Worm (Caenorhabditis elegans) whole organism, L3 larva: ENCODE measurements around the gene clik-1.

ENCODE experiments used
- hmg-11 ChIP-seq: sonication (generic microtip); optimal IDR thresholded peaks from 2 replicates; lab custom pipeline; 2016; ENCODE audit warnings: missing genetic modification characterization, missing compliant biosample characterization
- nhr-77 ChIP-seq: fragments of 150-350 bp; optimal IDR thresholded peaks from 2 replicates; lab custom pipeline; 2014; ENCODE audit warnings: missing biosample characterization, missing genetic modification characterization

DNA sequence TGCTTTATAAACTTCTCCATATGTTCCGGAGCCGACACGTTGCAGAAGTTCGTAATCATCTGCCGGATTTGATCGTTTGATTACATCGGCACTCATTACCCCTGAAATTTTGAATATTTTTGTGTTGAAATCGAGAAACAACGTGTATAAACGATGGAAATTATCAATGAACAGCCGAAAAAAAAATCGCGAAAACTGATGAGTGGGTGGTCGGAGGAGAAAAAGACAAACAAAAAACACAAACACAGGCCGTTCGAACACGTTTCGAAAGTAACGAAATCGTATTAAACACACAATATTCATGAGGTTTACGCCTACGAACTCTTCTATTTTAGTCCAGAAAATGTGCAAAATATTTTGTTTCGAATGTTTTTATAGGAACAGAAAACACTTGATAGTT is 24.0 kb upstream of the clik-1 start, which contains the start of gene gck-2:
- TF ChIP-seq hmg-11 (no peak), nhr-77 (tag; lab: Kevin White, UChicago) (no peak)
